Worm (Caenorhabditis elegans) whole organism, mixed stage, embryonic: ENCODE measurements around the gene srj-8.

ENCODE experiments used
- M03D4.4 ChIP-seq: sonication (generic microtip); optimal IDR thresholded peaks from 2 replicates; lab custom pipeline; 2017; ENCODE audit warnings: mild to moderate bottlenecking, missing genetic modification characterization, missing compliant biosample characterization
- bed-3 ChIP-seq: fragments of 200-800 bp; sonication (Bioruptor generic); optimal IDR thresholded peaks from 3 replicates; lab custom pipeline; 2018; ENCODE audit warnings: mild to moderate bottlenecking, missing genetic modification characterization, moderate library complexity, missing compliant biosample characterization
- blmp-1 ChIP-seq: fragments of 150-350 bp; optimal IDR thresholded peaks from 2 replicates; lab custom pipeline; 2014; ENCODE audit warnings: missing biosample characterization, missing genetic modification characterization
- ceh-39 ChIP-seq: fragments of 150-350 bp; optimal IDR thresholded peaks from 2 replicates; lab custom pipeline; 2014; ENCODE audit warnings: missing biosample characterization, missing genetic modification characterization
- ceh-43 ChIP-seq: fragments of 200-800 bp; sonication (Bioruptor generic); optimal IDR thresholded peaks from 2 replicates; lab custom pipeline; 2018; ENCODE audit warnings: mild to moderate bottlenecking, missing genetic modification characterization, moderate library complexity, missing compliant biosample characterization
- ceh-83 ChIP-seq: fragments of 200-800 bp; sonication (Bioruptor generic); optimal IDR thresholded peaks from 2 replicates; lab custom pipeline; 2018; ENCODE audit warnings: mild to moderate bottlenecking, missing genetic modification characterization, missing compliant biosample characterization
- ces-1 ChIP-seq: fragments of 150-350 bp; optimal IDR thresholded peaks from 2 replicates; lab custom pipeline; 2014; ENCODE audit warnings: missing biosample characterization, missing genetic modification reagents, missing genetic modification characterization
- cnd-1 ChIP-seq: fragments of 200-800 bp; sonication (Bioruptor generic); optimal IDR thresholded peaks from 2 replicates; lab custom pipeline; 2018; ENCODE audit warnings: mild to moderate bottlenecking, missing genetic modification characterization, missing compliant biosample characterization
- drap-1 ChIP-seq: fragments of 200-800 bp; sonication (Bioruptor generic); optimal IDR thresholded peaks from 3 replicates; lab custom pipeline; 2018; ENCODE audit warnings: mild to moderate bottlenecking, missing genetic modification characterization, missing compliant biosample characterization
- elt-1 ChIP-seq: sonication (generic microtip); optimal IDR thresholded peaks from 2 replicates; lab custom pipeline; 2017; ENCODE audit warnings: missing genetic modification characterization, mild to moderate bottlenecking, missing compliant biosample characterization, antibody characterized with exemption, moderate library complexity, borderline replicate concordance; ENCODE audit not compliant: insufficient read depth
- elt-3 ChIP-seq: fragments of 150-350 bp; optimal IDR thresholded peaks from 2 replicates; lab custom pipeline; 2014; ENCODE audit warnings: missing biosample characterization, missing genetic modification characterization
- flh-1 ChIP-seq: fragments of 200-800 bp; sonication (Bioruptor generic); optimal IDR thresholded peaks from 2 replicates; lab custom pipeline; 2018; ENCODE audit warnings: mild to moderate bottlenecking, missing genetic modification characterization, moderate library complexity, missing compliant biosample characterization
- ham-2 ChIP-seq: fragments of 200-800 bp; sonication (Bioruptor generic); optimal IDR thresholded peaks from 2 replicates; lab custom pipeline; 2018; ENCODE audit warnings: mild to moderate bottlenecking, missing genetic modification characterization, missing compliant biosample characterization
- hlh-1 ChIP-seq: fragments of 150-350 bp; optimal IDR thresholded peaks from 2 replicates; lab custom pipeline; 2014; ENCODE audit warnings: missing biosample characterization, missing genetic modification reagents, missing genetic modification characterization
- lin-13 ChIP-seq: fragments of 150-350 bp; optimal IDR thresholded peaks from 2 replicates; lab custom pipeline; 2014; ENCODE audit warnings: missing biosample characterization, missing genetic modification characterization
- lin-32 ChIP-seq: fragments of 200-800 bp; sonication (Bioruptor generic); optimal IDR thresholded peaks from 2 replicates; lab custom pipeline; 2018; ENCODE audit warnings: mild to moderate bottlenecking, missing genetic modification characterization, missing compliant biosample characterization
- lsy-2 ChIP-seq: fragments of 150-350 bp; optimal IDR thresholded peaks from 2 replicates; lab custom pipeline; 2014; ENCODE audit warnings: missing biosample characterization, missing genetic modification characterization
- mab-5 ChIP-seq: fragments of 150-350 bp; optimal IDR thresholded peaks from 2 replicates; lab custom pipeline; 2014; ENCODE audit warnings: missing biosample characterization, missing genetic modification characterization
- mep-1 ChIP-seq: fragments of 150-350 bp; optimal IDR thresholded peaks from 2 replicates; lab custom pipeline; 2017; ENCODE audit warnings: missing biosample characterization, missing genetic modification reagents, missing genetic modification characterization, inconsistent platforms
- mls-2 ChIP-seq: sonication (generic microtip); optimal IDR thresholded peaks from 2 replicates; lab custom pipeline; 2016; ENCODE audit warnings: mild to moderate bottlenecking, missing genetic modification characterization, moderate library complexity, missing compliant biosample characterization
- nhr-12 ChIP-seq: fragments of 150-350 bp; optimal IDR thresholded peaks from 2 replicates; lab custom pipeline; 2014; ENCODE audit warnings: missing biosample characterization, missing genetic modification characterization
- nhr-2 ChIP-seq: fragments of 150-350 bp; optimal IDR thresholded peaks from 2 replicates; lab custom pipeline; 2014; ENCODE audit warnings: missing biosample characterization, missing genetic modification characterization
- nhr-237 ChIP-seq: fragments of 150-350 bp; optimal IDR thresholded peaks from 2 replicates; lab custom pipeline; 2014; ENCODE audit warnings: missing biosample characterization, missing genetic modification characterization
- nhr-28 ChIP-seq: fragments of 150-350 bp; optimal IDR thresholded peaks from 2 replicates; lab custom pipeline; 2014; ENCODE audit warnings: missing biosample characterization, missing genetic modification characterization
- nhr-76 ChIP-seq: sonication (generic microtip); optimal IDR thresholded peaks from 2 replicates; lab custom pipeline; 2017; ENCODE audit warnings: missing biosample characterization, missing genetic modification characterization
- sem-2 ChIP-seq: fragments of 200-800 bp; sonication (Bioruptor generic); optimal IDR thresholded peaks from 2 replicates; lab custom pipeline; 2018; ENCODE audit warnings: mild to moderate bottlenecking, missing genetic modification characterization, missing compliant biosample characterization
- snpc-4 ChIP-seq: fragments of 150-350 bp; optimal IDR thresholded peaks from 2 replicates; lab custom pipeline; 2014; ENCODE audit warnings: missing biosample characterization, missing genetic modification characterization
- sptf-1 ChIP-seq: sonication (generic microtip); optimal IDR thresholded peaks from 2 replicates; lab custom pipeline; 2017; ENCODE audit warnings: mild to moderate bottlenecking, missing genetic modification characterization, moderate library complexity, missing compliant biosample characterization
- tbx-8 ChIP-seq: fragments of 200-800 bp; sonication (Bioruptor generic); optimal IDR thresholded peaks from 2 replicates; lab custom pipeline; 2018; ENCODE audit warnings: mild to moderate bottlenecking, missing genetic modification characterization, moderate library complexity, missing compliant biosample characterization
- unc-120 ChIP-seq: sonication (generic microtip); optimal IDR thresholded peaks from 2 replicates; lab custom pipeline; 2017; ENCODE audit warnings: missing genetic modification characterization, missing compliant biosample characterization; ENCODE audit not compliant: poor library complexity, severe bottlenecking
- unc-39 ChIP-seq: fragments of 150-350 bp; optimal IDR thresholded peaks from 2 replicates; lab custom pipeline; 2014; ENCODE audit warnings: missing biosample characterization, missing genetic modification characterization
- unc-62 ChIP-seq: fragments of 150-350 bp; optimal IDR thresholded peaks from 2 replicates; lab custom pipeline; 2014; ENCODE audit warnings: missing biosample characterization, missing genetic modification reagents, missing genetic modification characterization
- zip-8 ChIP-seq: fragments of 150-350 bp; optimal IDR thresholded peaks from 2 replicates; lab custom pipeline; 2014; ENCODE audit warnings: missing biosample characterization, missing genetic modification characterization
- ztf-11 ChIP-seq: fragments of 150-350 bp; optimal IDR thresholded peaks from 2 replicates; lab custom pipeline; 2014; ENCODE audit warnings: missing biosample characterization, missing genetic modification characterization

The srj-8 gene

DNA sequence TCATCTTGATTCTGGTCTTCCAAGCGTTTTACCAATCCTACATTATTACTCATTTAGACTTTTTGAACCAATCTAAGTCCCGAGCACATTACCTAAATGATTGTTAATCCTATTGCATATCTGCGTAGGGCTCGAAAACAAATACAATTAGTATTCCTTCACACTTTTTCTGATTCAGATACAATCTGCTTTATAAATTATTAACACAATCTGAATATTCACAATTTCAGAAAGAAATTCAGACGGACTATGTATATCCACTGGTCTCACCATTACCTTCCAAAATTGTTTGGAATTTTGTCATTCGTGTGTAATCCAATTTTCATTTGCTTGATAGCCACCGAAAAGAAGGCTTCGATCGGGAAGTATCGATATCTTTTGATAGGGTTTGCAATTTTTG is 6.4 kb upstream of the srj-8 start, which contains the start of gene srj-11:
Gene srj-11, plus strand, starts transcription at position 250 of the 400 bp plus-strand sequence.
- TF ChIP-seq drap-1 (GFP tag; lab: Kevin White, UChicago) = no peak

DNA sequence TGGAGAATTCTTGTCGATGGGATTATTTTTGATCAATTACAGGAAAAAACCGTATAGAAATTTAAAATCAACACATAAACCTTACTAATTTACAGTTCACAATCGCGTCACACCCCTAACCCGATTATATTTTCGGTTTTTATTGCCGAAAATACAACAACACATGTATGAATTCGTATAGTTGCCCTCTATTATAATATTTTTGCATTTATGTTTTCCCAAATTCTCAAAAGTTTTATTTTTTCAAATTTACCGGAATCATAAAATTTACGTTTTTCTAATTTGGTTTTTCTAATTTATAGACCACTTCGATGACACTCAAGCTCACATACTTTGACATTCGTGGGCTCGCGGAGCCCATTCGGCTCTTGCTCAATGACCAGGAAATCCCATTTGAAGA is 4.6 kb upstream of the srj-8 start, which contains the start of gene gst-23:
Gene gst-23, plus strand, starts transcription at position 301 of the 400 bp plus-strand sequence.
- TF ChIP-seq mep-1 (tag; lab: Kevin White, UChicago) = no peak
- no peak for TF ChIP-seq sptf-1 (tag; lab: Kevin White, UChicago)
- no peak for TF ChIP-seq ztf-11 (tag; lab: Kevin White, UChicago)
- TF ChIP-seq ceh-83 (GFP tag; lab: Kevin White, UChicago) = no peak
- TF ChIP-seq bed-3 (GFP tag; lab: Kevin White, UChicago) = no peak
- TF ChIP-seq blmp-1 (tag; lab: Kevin White, UChicago) = no peak
- TF ChIP-seq mls-2 (tag; lab: Kevin White, UChicago) = no peak
- TF ChIP-seq ham-2 (GFP tag; lab: Kevin White, UChicago) = no peak
- no peak for TF ChIP-seq nhr-12 (tag; lab: Kevin White, UChicago)
- TF ChIP-seq elt-1 (tag; lab: Kevin White, UChicago) = no peak
- TF ChIP-seq unc-39 (tag; lab: Kevin White, UChicago) = no peak
- TF ChIP-seq unc-62 (GFP tag; lab: Kevin White, UChicago) = no peak
- TF ChIP-seq nhr-28 (tag; lab: Kevin White, UChicago) = no peak
- no peak for TF ChIP-seq zip-8 (tag; lab: Kevin White, UChicago)
- no peak for TF ChIP-seq ces-1 (GFP tag; lab: Kevin White, UChicago)
- no peak for TF ChIP-seq tbx-8
- no peak for TF ChIP-seq elt-3 (tag; lab: Kevin White, UChicago)
- no peak for TF ChIP-seq nhr-2 (tag; lab: Kevin White, UChicago)

DNA sequence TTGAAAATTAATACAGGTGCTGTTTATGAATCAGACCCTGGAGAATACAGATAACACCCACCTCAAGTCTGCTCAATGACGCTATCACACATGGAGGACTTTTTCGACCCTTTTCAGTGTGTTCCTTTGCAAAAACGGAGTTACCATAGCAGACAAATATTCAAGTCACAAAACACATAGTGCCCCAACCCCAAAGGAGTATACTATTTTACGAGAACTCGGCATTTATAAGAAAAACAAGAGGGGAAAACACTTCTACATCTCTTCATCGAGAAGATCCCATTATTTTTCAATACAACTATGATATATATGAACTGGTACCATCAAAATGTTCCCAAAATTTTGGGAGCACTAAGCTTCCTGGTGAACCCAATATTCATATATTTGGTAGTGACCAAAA is 2.9 kb upstream of the srj-8 start, which contains the start of gene srj-7:
Gene srj-7, plus strand, starts transcription at position 301 of the 400 bp plus-strand sequence.
- TF ChIP-seq flh-1 (GFP tag; lab: Kevin White, UChicago) (no peak), sptf-1 (tag; lab: Kevin White, UChicago) (no peak), ceh-39 (tag; lab: Kevin White, UChicago) (no peak), ceh-83 (GFP tag; lab: Kevin White, UChicago) (no peak), lin-13 (no peak), unc-120 (no peak), zip-8 (tag; lab: Kevin White, UChicago) (no peak), elt-1 (tag; lab: Kevin White, UChicago) (no peak), unc-39 (tag; lab: Kevin White, UChicago) (no peak), ceh-43 (GFP tag; lab: Kevin White, UChicago) (no peak)

DNA sequence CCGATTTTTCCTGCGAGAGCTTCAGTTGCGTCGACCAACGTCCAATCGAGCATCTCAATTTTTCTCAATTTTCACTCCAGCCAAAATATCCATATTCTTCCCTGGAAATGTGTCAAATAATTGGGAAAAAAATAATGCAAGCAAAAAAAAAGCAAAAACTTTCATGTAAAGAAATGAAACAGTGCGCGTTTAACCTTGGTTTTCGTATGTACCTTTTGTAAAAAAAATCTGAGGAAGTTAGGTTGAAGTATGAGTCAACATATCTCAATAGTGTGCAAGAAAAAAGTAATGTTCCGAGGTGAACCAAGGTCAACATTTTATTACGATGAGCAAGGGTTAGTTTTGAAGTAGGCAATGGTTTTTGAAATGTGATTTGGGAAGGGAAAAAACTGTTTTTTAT is 2.5 kb downstream of the srj-8 start, which contains the start of gene T28A11.13:
Gene T28A11.13, minus strand, starts transcription at position 101 of the 400 bp plus-strand sequence.
- TF ChIP-seq blmp-1 (tag; lab: Kevin White, UChicago) = no peak
- no peak for TF ChIP-seq hlh-1
- TF ChIP-seq snpc-4 = no peak
- TF ChIP-seq ceh-39 (tag; lab: Kevin White, UChicago) = no peak
- no peak for TF ChIP-seq ham-2 (GFP tag; lab: Kevin White, UChicago)

DNA sequence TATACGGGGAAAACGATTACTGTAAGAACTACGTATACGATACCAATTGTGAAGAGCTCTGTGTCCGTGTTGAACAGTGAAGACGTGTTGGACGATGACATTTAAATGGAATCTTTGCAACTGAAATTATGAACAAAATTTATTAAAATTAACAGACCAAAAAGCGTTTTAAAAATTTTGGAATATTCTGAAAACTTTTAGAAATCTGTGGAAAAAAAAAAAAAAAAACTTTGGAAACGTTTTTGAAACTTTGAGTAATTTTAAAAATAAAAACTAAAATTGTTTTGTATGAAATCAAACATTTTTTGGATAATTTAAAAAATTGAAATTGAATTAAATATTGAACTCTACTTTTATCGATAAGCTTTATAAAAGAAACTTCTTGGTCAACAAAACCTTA is 8.4 kb downstream of the srj-8 start, which contains the start of gene srt-63:
Gene srt-63, minus strand, starts transcription at position 101 of the 400 bp plus-strand sequence.
- no peak for TF ChIP-seq ceh-39 (tag; lab: Kevin White, UChicago)
- TF ChIP-seq nhr-237 = no peak
- no peak for TF ChIP-seq M03D4.4 (tag; lab: Kevin White, UChicago)
- no peak for TF ChIP-seq nhr-76
- TF ChIP-seq sptf-1 (tag; lab: Kevin White, UChicago) = no peak
- TF ChIP-seq mab-5 (tag; lab: Kevin White, UChicago) = no peak
- no peak for TF ChIP-seq elt-1 (tag; lab: Kevin White, UChicago)
- no peak for TF ChIP-seq cnd-1 (tag; lab: Kevin White, UChicago)
- no peak for TF ChIP-seq lin-13
- TF ChIP-seq unc-120 = no peak
- no peak for TF ChIP-seq sem-2 (GFP tag; lab: Kevin White, UChicago)
- no peak for TF ChIP-seq lin-32 (GFP tag; lab: Kevin White, UChicago)
- TF ChIP-seq lsy-2 (tag; lab: Kevin White, UChicago) = no peak
- TF ChIP-seq elt-3 (tag; lab: Kevin White, UChicago) = no peak
- TF ChIP-seq ceh-43 (GFP tag; lab: Kevin White, UChicago) = no peak
- no peak for TF ChIP-seq mls-2 (tag; lab: Kevin White, UChicago)
- TF ChIP-seq nhr-28 (tag; lab: Kevin White, UChicago) = no peak
- TF ChIP-seq blmp-1 (tag; lab: Kevin White, UChicago) = no peak
- no peak for TF ChIP-seq unc-62 (GFP tag; lab: Kevin White, UChicago)
- no peak for TF ChIP-seq flh-1 (GFP tag; lab: Kevin White, UChicago)
- TF ChIP-seq, all 35 proteins: peak for 0
